Fruit fly (Drosophila melanogaster): ENCODE results near the gene Sfmbt.

Sfmbt gene

DNA sequence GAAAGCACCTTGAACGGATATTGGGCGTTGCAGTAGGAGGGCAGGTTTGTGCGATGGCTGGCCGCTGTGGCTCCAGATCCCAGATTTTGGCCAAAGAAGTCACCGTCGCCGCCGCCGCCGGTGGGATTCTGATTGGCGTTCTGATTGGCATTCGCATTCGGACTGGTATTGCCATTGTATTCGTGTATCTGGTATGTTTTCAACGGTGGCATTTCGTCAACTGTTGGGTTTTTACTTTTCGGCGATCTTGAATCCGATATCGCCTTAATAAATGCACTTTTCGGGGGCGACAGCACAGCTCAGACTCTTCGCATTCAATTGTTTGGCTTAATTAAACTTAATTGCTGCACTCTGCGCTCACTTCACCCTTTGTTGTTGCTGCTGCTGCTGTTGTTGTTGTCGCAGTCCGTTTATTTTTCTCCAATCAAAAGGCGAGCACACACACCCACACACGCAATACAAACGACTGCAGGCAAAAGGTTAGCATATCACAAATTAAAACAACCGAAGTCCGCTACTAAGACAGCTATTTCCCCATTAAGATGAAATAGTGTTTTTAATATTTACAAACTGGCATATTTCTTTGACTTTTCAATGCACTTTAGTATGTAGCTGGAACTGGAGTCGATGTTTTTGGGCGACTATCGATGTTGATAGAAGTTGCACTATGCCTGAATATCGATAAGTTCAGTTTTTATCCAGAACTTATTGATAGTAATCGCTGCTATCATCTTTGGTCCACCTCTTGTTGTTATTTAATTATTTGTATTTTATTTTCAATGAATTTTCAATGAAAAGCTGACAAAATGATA, 42.9 kb upstream of the Sfmbt start, which contains the start of the genes CG9426 and mRF1 (continued):
- no peak for TF ChIP-seq Fer3 (tag; optimal IDR thresholded peaks at IDR 0.05)
- no peak for TF ChIP-seq gsb (GFP tag; IDR thresholded peaks at IDR 0.05)
- TF ChIP-seq dmrt11E (tag; optimal IDR thresholded peaks at IDR 0.05), result no peak
- TF ChIP-seq CG2120 (GFP tag; optimal IDR thresholded peaks at IDR 0.05), result peak; percentile 36
- no peak for TF ChIP-seq chn (GFP tag; optimal IDR thresholded peaks at IDR 0.05)
- peak; percentile 93 for TF ChIP-seq ato (GFP tag; IDR thresholded peaks at IDR 0.05; ENCODE audit: partially characterized antibody)
- TF ChIP-seq MBD-R2 (GFP tag; IDR thresholded peaks at IDR 0.05), result peak; percentile 83
- no peak for TF ChIP-seq yki (optimal IDR thresholded peaks at IDR 0.05)
- no peak for TF ChIP-seq D19A (tag; optimal IDR thresholded peaks at IDR 0.05)
- TF ChIP-seq Hmr (GFP tag; optimal IDR thresholded peaks at IDR 0.05), result peak; percentile 3
- TF ChIP-seq Spps (tag; optimal IDR thresholded peaks at IDR 0.05), result no peak
- TF ChIP-seq CG8290 (GFP tag; optimal IDR thresholded peaks at IDR 0.05), result no peak
- no peak for TF ChIP-seq CG8290 (tag; optimal IDR thresholded peaks at IDR 0.05)
- no peak for TF ChIP-seq D19B (GFP tag; optimal IDR thresholded peaks at IDR 0.05)
- TF ChIP-seq ttk (GFP tag; IDR thresholded peaks at IDR 0.05), result no peak
- TF ChIP-seq Atf-2 (GFP tag; optimal IDR thresholded peaks at IDR 0.05), result no peak
- peak; percentile 97 for TF ChIP-seq HLH4C (GFP tag; IDR thresholded peaks at IDR 0.05; ENCODE audit: partially characterized antibody)
- peak; percentile 63 for TF ChIP-seq vvl (GFP tag; IDR thresholded peaks at IDR 0.05)
- TF ChIP-seq CG2202 (tag; optimal IDR thresholded peaks at IDR 0.05), result no peak
- TF ChIP-seq bbx (GFP tag; IDR thresholded peaks at IDR 0.05; ENCODE audit: partially characterized antibody), result peak; percentile 97
- TF ChIP-seq z (GFP tag; IDR thresholded peaks at IDR 0.05), result no peak
- TF ChIP-seq NC2α (GFP tag; optimal IDR thresholded peaks at IDR 0.05), result no peak
- no peak for TF ChIP-seq CG8359 (GFP tag; optimal IDR thresholded peaks at IDR 0.05; ENCODE audit: borderline replicate concordance)
- TF ChIP-seq CG4854 (GFP tag; optimal IDR thresholded peaks at IDR 0.05), result peak; percentile 22
- TF ChIP-seq CG32772 (GFP tag; IDR thresholded peaks at IDR 0.05), result no peak
- peak; percentile 62 for TF ChIP-seq lilli (GFP tag; optimal IDR thresholded peaks at IDR 0.05)
- TF ChIP-seq Doc3 (GFP tag; IDR thresholded peaks at IDR 0.05; ENCODE audit: partially characterized antibody), result peak; percentile 93
- TF ChIP-seq wor (GFP tag; IDR thresholded peaks at IDR 0.05), result no peak
- no peak for TF ChIP-seq ham (GFP tag; IDR thresholded peaks at IDR 0.05)
- TF ChIP-seq CG11247 (GFP tag; IDR thresholded peaks at IDR 0.05), result no peak
- TF ChIP-seq CG7987 (GFP tag; optimal IDR thresholded peaks at IDR 0.05), result peak; percentile 37
- peak in 1 of 2 experiments; percentile 1 for TF ChIP-seq crp (GFP tag; optimal IDR thresholded peaks at IDR 0.05)
- peak; percentile 42 for TF ChIP-seq Rfx (GFP tag; IDR thresholded peaks at IDR 0.05)
- TF ChIP-seq pnt (GFP tag; optimal IDR thresholded peaks at IDR 0.05), result no peak
- TF ChIP-seq p53 (GFP tag; optimal IDR thresholded peaks at IDR 0.05), result peak; percentile 31
- TF ChIP-seq peb (GFP tag; IDR thresholded peaks at IDR 0.05), result no peak
- TF ChIP-seq CG18011 (GFP tag; optimal IDR thresholded peaks at IDR 0.05), result peak; percentile 13
- no peak for TF ChIP-seq HmgD (GFP tag; optimal IDR thresholded peaks at IDR 0.05)
- TF ChIP-seq mirr (GFP tag; optimal IDR thresholded peaks at IDR 0.05), result no peak
- peak; percentile 13 for TF ChIP-seq CG10979 (tag; optimal IDR thresholded peaks at IDR 0.05)
- TF ChIP-seq BtbVII (GFP tag; optimal IDR thresholded peaks at IDR 0.05), result no peak
- TF ChIP-seq CG4360 (GFP tag; IDR thresholded peaks at IDR 0.05), result peak; percentile 97
- TF ChIP-seq CG31441 (GFP tag; IDR thresholded peaks at IDR 0.05), result peak; percentile 21; the same call in 1 of the 2 replicates
- TF ChIP-seq Dad (GFP tag; optimal IDR thresholded peaks at IDR 0.05), result no peak
- TF ChIP-seq CG11695 (GFP tag; IDR thresholded peaks at IDR 0.05), result no peak
- TF ChIP-seq ems (GFP tag; optimal IDR thresholded peaks at IDR 0.05), result peak; percentile 30
- TF ChIP-seq sob (GFP tag; IDR thresholded peaks at IDR 0.05), result peak; percentile 43; the same call in 1 of the 2 replicates
- no peak for TF ChIP-seq CG8765 (GFP tag; IDR thresholded peaks at IDR 0.05)
- peak; percentile 95 for TF ChIP-seq mld (GFP tag; IDR thresholded peaks at IDR 0.05; ENCODE audit: partially characterized antibody)
- peak; percentile 22; the same call in 1 of the 2 replicates for TF ChIP-seq CG14441 (GFP tag; IDR thresholded peaks at IDR 0.05)
